Worm (Caenorhabditis elegans): ENCODE measurements around the gene nhr-232.

- no peak for TF ChIP-seq tbx-37 (GFP tag; conservative IDR thresholded peaks at IDR 0.05)
- no peak for TF ChIP-seq hmbx-1 (tag; optimal IDR thresholded peaks at IDR 0.05)
- TF ChIP-seq ets-7 (tag; optimal IDR thresholded peaks at IDR 0.05), result no peak
- no peak for TF ChIP-seq ama-1 (optimal IDR thresholded peaks at IDR 0.05)
- TF ChIP-seq flt-1 (GFP tag; IDR thresholded peaks at IDR 0.05), result no peak
- TF ChIP-seq ceh-36 (tag; optimal IDR thresholded peaks at IDR 0.05), result no peak
- no peak for TF ChIP-seq hnd-1 (tag; optimal IDR thresholded peaks at IDR 0.05)
These were observed 38.6 kb downstream of the nhr-232 start, which contains the start of gene col-150 for ce11 chrV:10294549-10294948.
